Fruit fly (Drosophila melanogaster) whole organism, embryonic: Measurements from ENCODE around the gene CG42656.

Experiments used
- CG10209 ChIP-seq: fragments of 200-800 bp; sonication (Bioruptor generic); optimal IDR thresholded peaks from 3 replicates; lab custom pipeline; 2017; ENCODE audit warnings: missing biosample characterization, mild to moderate bottlenecking, missing genetic modification characterization, missing genetic modification reagents
- CG1024 ChIP-seq: fragments of 200-800 bp; sonication (Bioruptor generic); IDR thresholded peaks from 2 replicates; pipeline ENCODE4 v1.3.6; 2022; ENCODE audit warnings: missing biosample characterization, missing genetic modification characterization
- CG11085 ChIP-seq: fragments of 200-800 bp; sonication (Bioruptor generic); IDR thresholded peaks from 2 replicates; pipeline ENCODE4 v1.3.6; 2022; ENCODE audit warnings: missing biosample characterization, missing genetic modification characterization
- CG12236 ChIP-seq: fragments of 200-800 bp; sonication (Bioruptor generic); optimal IDR thresholded peaks from 2 replicates; lab custom pipeline; 2016; ENCODE audit warnings: missing biosample characterization, missing genetic modification characterization
- CG13894 ChIP-seq: fragments of 200-800 bp; sonication (Bioruptor generic); optimal IDR thresholded peaks from 3 replicates; lab custom pipeline; 2018; ENCODE audit warnings: missing biosample characterization, mild to moderate bottlenecking, missing genetic modification characterization, moderate library complexity
- CG14965 ChIP-seq: fragments of 200-800 bp; sonication (Bioruptor generic); optimal IDR thresholded peaks from 2 replicates; lab custom pipeline; 2016; ENCODE audit warnings: missing biosample characterization, missing genetic modification characterization, borderline replicate concordance
- CG1603 ChIP-seq: fragments of 200-800 bp; sonication (Bioruptor generic); optimal IDR thresholded peaks from 2 replicates; lab custom pipeline; 2019; ENCODE audit warnings: missing biosample characterization, mild to moderate bottlenecking, missing genetic modification characterization, moderate library complexity
- CG17359 ChIP-seq: fragments of 200-800 bp; sonication (Bioruptor generic); optimal IDR thresholded peaks from 3 replicates; lab custom pipeline; 2018; ENCODE audit warnings: missing biosample characterization, mild to moderate bottlenecking, missing genetic modification characterization, moderate library complexity
- CG18476 ChIP-seq: fragments of 200-800 bp; sonication (Bioruptor generic); optimal IDR thresholded peaks from 2 replicates; lab custom pipeline; 2016; ENCODE audit warnings: missing biosample characterization, mild to moderate bottlenecking, missing genetic modification characterization
- CG30431 ChIP-seq: fragments of 200-800 bp; sonication (Bioruptor generic); optimal IDR thresholded peaks from 2 replicates; lab custom pipeline; 2017; ENCODE audit warnings: missing biosample characterization, missing genetic modification characterization
- CG34376 ChIP-seq: fragments of 200-800 bp; sonication (Bioruptor generic); optimal IDR thresholded peaks from 2 replicates; lab custom pipeline; 2018; ENCODE audit warnings: missing biosample characterization, mild to moderate bottlenecking, missing genetic modification characterization
- CG34422 ChIP-seq: fragments of 200-800 bp; sonication (Bioruptor generic); IDR thresholded peaks from 3 replicates; pipeline ENCODE4 v1.3.6; 2022; ENCODE audit warnings: missing biosample characterization, missing genetic modification characterization
- CG3726 ChIP-seq: fragments of 200-800 bp; sonication (Bioruptor generic); IDR thresholded peaks from 3 replicates; pipeline ENCODE4, ENCODE4 v1.3.6; 2022; ENCODE audit warnings: missing biosample characterization, missing genetic modification characterization
- CG4282 ChIP-seq: fragments of 200-800 bp; sonication (Bioruptor generic); optimal IDR thresholded peaks from 2 replicates; lab custom pipeline; 2016; ENCODE audit warnings: missing biosample characterization, missing genetic modification characterization
- CG43689 ChIP-seq: fragments of 200-800 bp; sonication (Bioruptor generic); IDR thresholded peaks from 2 replicates; pipeline ENCODE4 v1.3.6; 2022; ENCODE audit warnings: missing biosample characterization, missing genetic modification characterization
- CG4707 ChIP-seq: fragments of 200-800 bp; sonication (Bioruptor generic); optimal IDR thresholded peaks from 2 replicates; lab custom pipeline; 2018; ENCODE audit warnings: missing biosample characterization, mild to moderate bottlenecking, missing genetic modification characterization, moderate library complexity
- CG4854 ChIP-seq: fragments of 200-800 bp; sonication (Bioruptor generic); optimal IDR thresholded peaks from 2 replicates; lab custom pipeline; 2016; ENCODE audit warnings: missing biosample characterization, missing genetic modification characterization, inconsistent platforms
- CG6683 ChIP-seq: fragments of 200-800 bp; sonication (Bioruptor generic); optimal IDR thresholded peaks from 2 replicates; lab custom pipeline; 2017; ENCODE audit warnings: missing biosample characterization, mild to moderate bottlenecking, missing genetic modification characterization, missing genetic modification reagents
- CG9797 ChIP-seq: fragments of 200-800 bp; sonication (Bioruptor generic); optimal IDR thresholded peaks from 3 replicates; lab custom pipeline; 2018; ENCODE audit warnings: missing biosample characterization, mild to moderate bottlenecking, missing genetic modification characterization
- D19A ChIP-seq: fragments of 200-800 bp; optimal IDR thresholded peaks from 3 replicates; lab custom pipeline; 2019; ENCODE audit warnings: missing biosample characterization, mild to moderate bottlenecking, missing genetic modification characterization, moderate library complexity
- Dad ChIP-seq: fragments of 200-800 bp; sonication (Bioruptor generic); optimal IDR thresholded peaks from 3 replicates; lab custom pipeline; 2016; ENCODE audit warnings: missing biosample characterization, missing genetic modification characterization
- Dip3 ChIP-seq: fragments of 200-800 bp; sonication (Bioruptor generic); optimal IDR thresholded peaks from 3 replicates; lab custom pipeline; 2016; ENCODE audit warnings: missing biosample characterization, missing genetic modification characterization
- E2f1 ChIP-seq: fragments of 200-800 bp; sonication (Bioruptor generic); IDR thresholded peaks from 2 replicates; pipeline ENCODE4 v1.3.6; 2022; ENCODE audit warnings: missing biosample characterization, missing genetic modification characterization
- Ets97D ChIP-seq: fragments of 200-800 bp; sonication (Bioruptor generic); optimal IDR thresholded peaks from 3 replicates; lab custom pipeline; 2016; ENCODE audit warnings: missing biosample characterization, missing genetic modification characterization
- H2.0 ChIP-seq: fragments of 200-800 bp; sonication (Bioruptor generic); IDR thresholded peaks from 2 replicates; pipeline ENCODE4 v1.3.6; 2022; ENCODE audit warnings: missing biosample characterization, missing genetic modification characterization
- HHEX ChIP-seq: fragments of 200-800 bp; sonication (Bioruptor generic); optimal IDR thresholded peaks from 3 replicates; lab custom pipeline; 2017; ENCODE audit warnings: missing biosample characterization, mild to moderate bottlenecking, missing genetic modification characterization, missing genetic modification reagents
- HLH54F ChIP-seq: fragments of 200-800 bp; sonication (Bioruptor generic); optimal IDR thresholded peaks from 3 replicates; lab custom pipeline; 2016; ENCODE audit warnings: missing biosample characterization, missing genetic modification characterization
- HmgD ChIP-seq: fragments of 200-800 bp; sonication (Bioruptor generic); optimal IDR thresholded peaks from 3 replicates; lab custom pipeline; 2016; ENCODE audit warnings: missing biosample characterization, missing genetic modification characterization
- HmgZ ChIP-seq: fragments of 200-800 bp; sonication (Bioruptor generic); optimal IDR thresholded peaks from 2 replicates; lab custom pipeline; 2018; ENCODE audit warnings: missing biosample characterization, mild to moderate bottlenecking, missing genetic modification characterization
- Hr3 ChIP-seq: fragments of 200-800 bp; sonication (Bioruptor generic); optimal IDR thresholded peaks from 3 replicates; lab custom pipeline; 2016; ENCODE audit warnings: missing biosample characterization, missing genetic modification characterization
- Mrtf ChIP-seq: fragments of 200-800 bp; sonication (Bioruptor generic); IDR thresholded peaks from 3 replicates; pipeline ENCODE4 v1.3.6; 2022; ENCODE audit warnings: missing biosample characterization, missing genetic modification characterization
- NC2α ChIP-seq: fragments of 200-800 bp; sonication (Bioruptor generic); optimal IDR thresholded peaks from 2 replicates; lab custom pipeline; 2016; ENCODE audit warnings: missing biosample characterization, missing genetic modification characterization
- Nf-YB ChIP-seq: fragments of 200-800 bp; sonication (Bioruptor generic); optimal IDR thresholded peaks from 3 replicates; lab custom pipeline; 2019; ENCODE audit warnings: missing biosample characterization, mild to moderate bottlenecking, missing genetic modification characterization, moderate library complexity
- Spps ChIP-seq: fragments of 200-800 bp; sonication (Bioruptor generic); optimal IDR thresholded peaks from 2 replicates; lab custom pipeline; 2018; ENCODE audit warnings: missing biosample characterization, mild to moderate bottlenecking, missing genetic modification characterization
- TFAM ChIP-seq: fragments of 200-800 bp; sonication (Bioruptor generic); optimal IDR thresholded peaks from 2 replicates; lab custom pipeline; 2017; ENCODE audit warnings: missing biosample characterization, missing genetic modification characterization, inconsistent platforms
- dmrt99B ChIP-seq: fragments of 200-800 bp; sonication (Bioruptor generic); optimal IDR thresholded peaks from 2 replicates; lab custom pipeline; 2018; ENCODE audit warnings: missing biosample characterization, mild to moderate bottlenecking, missing genetic modification characterization, moderate library complexity
- exex ChIP-seq: fragments of 200-800 bp; sonication (Bioruptor generic); optimal IDR thresholded peaks from 4 replicates; lab custom pipeline; 2018; ENCODE audit warnings: missing biosample characterization, mild to moderate bottlenecking, missing genetic modification characterization, moderate library complexity
- fd96Cb ChIP-seq: fragments of 200-800 bp; sonication (Bioruptor generic); optimal IDR thresholded peaks from 2 replicates; lab custom pipeline; 2018; ENCODE audit warnings: missing biosample characterization, mild to moderate bottlenecking, missing genetic modification characterization, moderate library complexity
- fu2 ChIP-seq: fragments of 200-800 bp; sonication (Bioruptor generic); optimal IDR thresholded peaks from 2 replicates; lab custom pipeline; 2016; ENCODE audit warnings: missing biosample characterization, missing genetic modification characterization
- jumu ChIP-seq: fragments of 200-800 bp; sonication (Bioruptor generic); optimal IDR thresholded peaks from 3 replicates; lab custom pipeline; 2016; ENCODE audit warnings: missing biosample characterization, missing genetic modification characterization
- kah ChIP-seq: fragments of 200-800 bp; sonication (Bioruptor generic); optimal IDR thresholded peaks from 2 replicates; lab custom pipeline; 2018; ENCODE audit warnings: missing biosample characterization, mild to moderate bottlenecking, missing genetic modification characterization
- nerfin-2 ChIP-seq: fragments of 200-800 bp; sonication (Bioruptor generic); IDR thresholded peaks from 2 replicates; pipeline ENCODE4 v1.3.6; 2022; ENCODE audit warnings: missing biosample characterization, missing genetic modification characterization; ENCODE audit not compliant: partially characterized antibody
- pnt ChIP-seq: fragments of 200-800 bp; sonication (Bioruptor generic); optimal IDR thresholded peaks from 3 replicates; lab custom pipeline; 2016; ENCODE audit warnings: missing biosample characterization, missing genetic modification characterization
- rib ChIP-seq: fragments of 200-800 bp; sonication (Bioruptor generic); IDR thresholded peaks from 2 replicates; pipeline ENCODE4 v1.3.6; 2022; ENCODE audit warnings: missing biosample characterization, missing genetic modification characterization
- row ChIP-seq: fragments of 200-800 bp; sonication (Bioruptor generic); IDR thresholded peaks from 3 replicates; pipeline ENCODE4 v1.3.6; 2022; ENCODE audit warnings: missing biosample characterization, missing genetic modification characterization
- sisA ChIP-seq: fragments of 200-800 bp; sonication (Bioruptor generic); IDR thresholded peaks from 2 replicates; pipeline ENCODE4 v1.3.6; 2022; ENCODE audit warnings: missing biosample characterization, missing genetic modification characterization
- so ChIP-seq: fragments of 200-800 bp; sonication (Bioruptor generic); IDR thresholded peaks from 3 replicates; pipeline ENCODE4 v1.3.6; 2022; ENCODE audit warnings: missing biosample characterization, missing genetic modification characterization
- sug ChIP-seq: fragments of 200-800 bp; optimal IDR thresholded peaks from 2 replicates; lab custom pipeline; 2019; ENCODE audit warnings: missing biosample characterization, mild to moderate bottlenecking, missing genetic modification characterization, moderate library complexity
- vvl ChIP-seq: fragments of 200-800 bp; sonication (Bioruptor generic); IDR thresholded peaks from 2 replicates; pipeline ENCODE4 v1.3.6; 2022; ENCODE audit warnings: missing biosample characterization, missing genetic modification characterization
- zfh2 ChIP-seq: fragments of 200-800 bp; sonication (Bioruptor generic); optimal IDR thresholded peaks from 2 replicates; lab custom pipeline; 2016; ENCODE audit warnings: missing biosample characterization, missing genetic modification characterization

CG42656 gene

DNA sequence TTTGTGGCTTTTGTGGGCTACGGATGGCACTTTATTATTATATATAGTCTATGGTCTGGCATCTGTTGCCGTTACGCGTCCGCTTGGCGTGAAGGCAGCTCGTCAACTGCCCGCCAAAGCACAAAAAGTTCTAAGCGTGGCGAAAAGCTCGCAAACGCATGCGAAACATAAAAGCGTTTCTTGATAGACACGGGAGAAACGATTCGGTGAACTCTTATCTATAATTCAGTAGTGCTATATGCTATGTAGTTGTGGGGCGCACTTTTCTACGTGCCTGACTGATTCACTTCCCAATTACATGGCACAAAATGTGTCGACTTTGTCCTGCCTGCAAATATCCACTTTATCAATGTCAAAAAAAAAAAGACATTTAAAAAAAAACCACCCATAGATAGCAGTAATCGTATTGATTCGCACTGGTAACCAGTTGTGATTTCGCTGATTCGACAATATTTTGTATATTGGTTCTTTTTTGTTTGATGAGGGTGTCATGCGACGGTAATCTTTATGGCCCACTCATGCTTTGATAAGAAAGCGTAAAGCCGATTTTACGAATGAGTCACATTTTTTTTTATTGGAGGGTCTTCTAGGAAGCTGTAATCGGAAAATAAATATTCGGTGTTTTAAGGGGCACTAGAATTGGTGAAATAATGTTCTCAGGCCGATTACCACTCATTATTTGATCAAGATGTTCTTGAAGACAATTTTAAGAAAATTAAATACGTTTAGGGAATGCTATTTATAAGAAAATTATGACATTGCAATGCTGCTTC is 12.1 kb upstream of the CG42656 start, which contains the start of gene alpha-Est9 (continued):
- TF ChIP-seq Dip3 (GFP tag; lab: Kevin White, UChicago) (no peak), dmrt99B (tag; lab: Kevin White, UChicago) (no peak), CG30431 (GFP tag; lab: Kevin White, UChicago) (no peak), Spps (tag; lab: Kevin White, UChicago) (no peak), CG17359 (tag; lab: Kevin White, UChicago) (no peak), HmgZ (tag; lab: Kevin White, UChicago) (peak; percentile 11), NC2α (GFP tag; lab: Kevin White, UChicago) (no peak), kah (GFP tag; lab: Kevin White, UChicago) (no peak), CG14965 (GFP tag; lab: Kevin White, UChicago) (no peak), exex (peak; percentile 96), CG1603 (tag; lab: Kevin White, UChicago) (no peak), rib (GFP tag; lab: Robert Waterston, UW) (peak; percentile 73), pnt (GFP tag; lab: Kevin White, UChicago) (no peak), CG4282 (GFP tag; lab: Kevin White, UChicago) (no peak), CG1024 (GFP tag; lab: Robert Waterston, UW) (no peak), CG3726 (no peak), CG12236 (GFP tag; lab: Kevin White, UChicago) (no peak), CG4854 (GFP tag; lab: Kevin White, UChicago) (no peak), CG10209 (GFP tag; lab: Kevin White, UChicago) (no peak), Mrtf (GFP tag; lab: Robert Waterston, UW) (no peak), CG18476 (GFP tag; lab: Kevin White, UChicago) (no peak), Nf-YB (GFP tag; lab: Kevin White, UChicago) (no peak), Hr3 (GFP tag; lab: Kevin White, UChicago) (no peak), CG43689 (GFP tag; lab: Robert Waterston, UW) (no peak), Ets97D (no peak), so (GFP tag; lab: Robert Waterston, UW) (0 out of 3 replicates have a peak, but pooled peaks have one; percentile 16), E2f1 (no peak), sug (tag; lab: Kevin White, UChicago) (peak; percentile 67), row (0 out of 3 replicates have a peak, but pooled peaks have one; percentile 5), fd96Cb (tag; lab: Kevin White, UChicago) (no peak), D19A (tag; lab: Kevin White, UChicago) (no peak), HmgD (GFP tag; lab: Kevin White, UChicago) (no peak), vvl (GFP tag; lab: Robert Waterston, UW) (no peak), CG6683 (GFP tag; lab: Kevin White, UChicago) (no peak), Dad (GFP tag; lab: Kevin White, UChicago) (no peak), TFAM (no peak), CG4707 (GFP tag; lab: Kevin White, UChicago) (no peak), HLH54F (GFP tag; lab: Kevin White, UChicago) (no peak), CG34422 (GFP tag; lab: Robert Waterston, UW) (no peak), sisA (GFP tag; lab: Robert Waterston, UW) (no peak), CG13894 (peak; percentile 95), CG9797 (GFP tag; lab: Kevin White, UChicago) (no peak), H2.0 (GFP tag; lab: Robert Waterston, UW) (no peak), CG34376 (GFP tag; lab: Kevin White, UChicago) (peak; percentile 93), jumu (GFP tag; lab: Kevin White, UChicago) (no peak), fu2 (GFP tag; lab: Kevin White, UChicago) (no peak), HHEX (no peak), zfh2 (GFP tag; lab: Kevin White, UChicago) (no peak), CG11085 (GFP tag; lab: Robert Waterston, UW) (no peak), nerfin-2 (GFP tag; lab: Robert Waterston, UW) (no peak)
